Worm (Caenorhabditis elegans) whole organism, L3 larva: ENCODE data around the gene pals-24.

ENCODE experiments used
- ZK546.5 ChIP-seq: sonication (generic microtip); optimal IDR thresholded peaks from 2 replicates; lab custom pipeline; 2017; ENCODE audit warnings: missing biosample characterization, missing genetic modification characterization
- ama-1 ChIP-seq: fragments of 150-350 bp; optimal IDR thresholded peaks from 2 replicates; lab custom pipeline; 2018
- elt-1 ChIP-seq: fragments of 150-350 bp; optimal IDR thresholded peaks from 2 replicates; lab custom pipeline; 2014; ENCODE audit warnings: missing biosample characterization, missing genetic modification characterization
- elt-3 ChIP-seq, 3 experiments: fragments of 150-350 bp in 1 of 3; sonication (generic microtip) in 2 of 3; optimal IDR thresholded peaks; 2 replicates in 2 of 3; 4 replicates in 1 of 3; lab custom pipeline; 2014 to 2017; ENCODE audit warnings: missing biosample characterization in 3 of 3, missing genetic modification characterization in 3 of 3
- jun-1 ChIP-seq: fragments of 150-350 bp; optimal IDR thresholded peaks from 2 replicates; lab custom pipeline; 2014; ENCODE audit warnings: missing biosample characterization, missing genetic modification reagents, missing genetic modification characterization
- lsy-12 ChIP-seq: sonication (generic microtip); optimal IDR thresholded peaks from 2 replicates; lab custom pipeline; 2016; ENCODE audit warnings: mild to moderate bottlenecking, missing genetic modification characterization, missing compliant biosample characterization
- nhr-11 ChIP-seq: fragments of 150-350 bp; optimal IDR thresholded peaks from 2 replicates; lab custom pipeline; 2014; ENCODE audit warnings: missing biosample characterization, missing genetic modification characterization
- nhr-76 ChIP-seq: fragments of 150-350 bp; sonication (generic microtip); optimal IDR thresholded peaks from 5 replicates; lab custom pipeline; 2014; ENCODE audit warnings: missing biosample characterization, missing genetic modification characterization
- pqm-1 ChIP-seq: fragments of 150-350 bp; optimal IDR thresholded peaks from 2 replicates; lab custom pipeline; 2017; ENCODE audit warnings: missing biosample characterization, missing genetic modification characterization, inconsistent platforms
- snpc-4 ChIP-seq: fragments of 150-350 bp; optimal IDR thresholded peaks from 2 replicates; lab custom pipeline; 2014; ENCODE audit warnings: missing biosample characterization, missing genetic modification characterization

ce11 chrIII:120199-120598 lies at the start of gene pals-24:
- TF ChIP-seq nhr-11 (tag; lab: Kevin White, UChicago) (no peak), snpc-4 (no peak), elt-3 (tag; optimal IDR thresholded peaks at IDR 0.05; lab: Kevin White, UChicago) (no peak), elt-1 (tag; lab: Kevin White, UChicago) (no peak), ama-1 (lab: Kevin White, UChicago) (no peak), lsy-12 (no peak), ZK546.5 (no peak), jun-1 (tag; lab: Kevin White, UChicago) (peak; percentile 46), nhr-76 (tag; lab: Kevin White, UChicago) (no peak), pqm-1 (tag; lab: Kevin White, UChicago) (peak; percentile 87)
